Fruit fly (Drosophila melanogaster) whole organism: Measurements from ENCODE around the gene CG14082.
A peak's percentile ranks its signal among the peaks of the same experiment; 100 is the strongest.

Source experiments
- CG8478 ChIP-seq: fragments of >200 bp; optimal IDR thresholded peaks from 2 replicates; lab custom pipeline; 2018; ENCODE audit warnings: inconsistent platforms
- Dll ChIP-seq: fragments of >200 bp; optimal IDR thresholded peaks from 2 replicates; lab custom pipeline; 2017
- EcR ChIP-seq, 2 experiments: fragments of >200 bp; optimal IDR thresholded peaks; 2 replicates each; lab custom pipeline; 2017; ENCODE audit warnings: missing biosample characterization in 2 of 2, missing genetic modification characterization in 2 of 2, missing genetic modification reagents in 2 of 2
- pan ChIP-seq: fragments of >200 bp; optimal IDR thresholded peaks from 2 replicates; lab custom pipeline; 2017
- psq ChIP-seq: fragments of >200 bp; optimal IDR thresholded peaks from 2 replicates; lab custom pipeline; 2017
- usp ChIP-seq: fragments of >200 bp; optimal IDR thresholded peaks from 2 replicates; lab custom pipeline; 2017; ENCODE audit warnings: missing biosample characterization, missing genetic modification characterization, mixed read lengths

The CG14082 gene

DNA sequence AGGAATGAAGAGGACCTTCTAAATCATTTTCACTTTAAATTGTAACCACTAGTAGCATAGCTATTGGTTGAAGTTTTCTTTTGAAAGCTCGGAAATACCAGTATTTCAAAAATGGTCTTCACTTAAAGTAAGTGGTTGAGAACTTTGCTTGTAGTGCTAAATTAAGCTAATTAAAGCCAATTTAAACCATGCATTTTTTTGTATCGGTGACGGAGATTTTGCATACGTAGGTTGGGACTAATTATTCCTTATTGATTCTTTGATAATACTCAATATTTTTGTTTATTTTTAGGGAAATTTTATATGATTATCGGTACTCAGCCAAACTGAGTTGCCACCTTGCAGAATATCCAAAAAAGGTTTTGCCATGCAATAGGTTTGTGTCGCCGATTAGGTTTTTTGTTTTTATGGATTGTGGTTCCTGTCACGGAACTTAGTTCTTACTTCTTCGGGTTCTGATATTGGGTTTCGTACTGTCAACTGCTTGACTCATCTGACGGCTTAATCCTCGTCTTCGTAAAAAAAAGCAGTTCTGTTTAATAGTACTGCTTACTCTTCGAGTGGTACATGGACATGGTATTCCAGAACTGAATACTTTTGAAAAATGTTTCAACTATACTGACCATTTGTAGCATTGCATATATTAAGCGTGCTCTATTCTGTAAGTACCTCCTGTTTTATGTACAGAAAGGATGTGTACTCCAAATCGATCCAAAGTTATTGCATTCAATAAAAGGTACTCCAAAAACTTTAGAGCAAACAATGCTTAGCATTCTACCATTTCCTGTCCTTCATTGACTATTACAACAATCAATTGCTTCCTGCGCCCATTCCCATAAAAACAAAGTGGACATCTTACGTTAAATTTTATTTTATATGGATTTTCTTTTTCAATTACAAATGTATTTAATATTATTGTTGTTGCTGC lies 1.6 kb upstream of the CG14082 start:
- no peak for TF ChIP-seq EcR (GFP tag; optimal IDR thresholded peaks at IDR 0.05; lab: Kevin White, UChicago)
- no peak for TF ChIP-seq pan (lab: Kevin White, UChicago)
- TF ChIP-seq Dll (lab: Kevin White, UChicago), result no peak
- TF ChIP-seq psq (lab: Kevin White, UChicago), result no peak
- no peak for TF ChIP-seq CG8478
- TF ChIP-seq usp (GFP tag; lab: Kevin White, UChicago), result no peak

DNA sequence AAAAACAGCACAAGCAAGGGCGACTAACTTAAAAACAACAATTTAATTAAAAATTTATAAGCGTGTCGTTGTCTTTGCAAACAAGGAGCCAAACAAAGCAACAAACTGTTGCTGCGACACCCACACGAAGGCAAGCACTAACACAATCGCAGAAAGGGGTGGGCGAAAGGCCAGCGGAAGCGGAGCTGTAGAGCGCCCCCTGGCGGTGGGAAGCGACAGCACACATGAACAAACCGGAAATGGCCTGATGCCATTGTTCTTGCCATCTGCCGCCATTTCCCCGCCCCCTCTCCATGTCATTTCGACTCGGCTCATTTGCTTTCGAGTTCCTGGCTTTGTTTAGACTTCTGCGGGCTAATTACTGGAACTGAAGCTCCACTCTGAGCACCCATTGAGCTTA lies 6.2 kb downstream of the CG14082 start:
- no peak for TF ChIP-seq usp (GFP tag; lab: Kevin White, UChicago)
- TF ChIP-seq psq (lab: Kevin White, UChicago), result no peak
- no peak for TF ChIP-seq EcR (GFP tag; optimal IDR thresholded peaks at IDR 0.05; lab: Kevin White, UChicago)
- TF ChIP-seq CG8478, result no peak
- no peak for TF ChIP-seq pan (lab: Kevin White, UChicago)
- TF ChIP-seq Dll (lab: Kevin White, UChicago), result no peak

DNA sequence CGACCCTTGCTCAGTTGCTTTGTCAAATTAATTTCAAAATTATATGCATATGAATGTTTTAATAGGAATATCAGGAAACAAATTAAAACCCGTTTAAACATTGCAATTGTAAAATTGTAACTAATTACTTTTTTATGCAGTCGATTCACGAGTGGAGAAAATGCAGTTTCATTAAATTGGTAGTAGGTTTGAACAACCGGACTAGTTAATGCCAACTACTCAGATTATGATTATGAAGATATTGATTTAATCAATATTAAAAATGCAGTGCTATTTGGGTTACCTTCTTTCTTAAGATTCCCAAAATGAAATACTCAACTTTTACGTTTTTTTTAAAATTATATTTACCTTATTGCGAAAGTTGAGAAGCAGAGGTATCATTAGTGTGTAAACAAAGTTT lies 9.2 kb downstream of the CG14082 start, which contains the start of gene Spn75F:
Gene Spn75F, minus strand, starts transcription at position 101 of the 400 bp plus-strand sequence.
- TF ChIP-seq EcR (GFP tag; optimal IDR thresholded peaks at IDR 0.05; lab: Kevin White, UChicago) (no peak), psq (lab: Kevin White, UChicago) (no peak), CG8478 (no peak), pan (lab: Kevin White, UChicago) (no peak), Dll (lab: Kevin White, UChicago) (no peak), usp (GFP tag; lab: Kevin White, UChicago) (no peak)

DNA sequence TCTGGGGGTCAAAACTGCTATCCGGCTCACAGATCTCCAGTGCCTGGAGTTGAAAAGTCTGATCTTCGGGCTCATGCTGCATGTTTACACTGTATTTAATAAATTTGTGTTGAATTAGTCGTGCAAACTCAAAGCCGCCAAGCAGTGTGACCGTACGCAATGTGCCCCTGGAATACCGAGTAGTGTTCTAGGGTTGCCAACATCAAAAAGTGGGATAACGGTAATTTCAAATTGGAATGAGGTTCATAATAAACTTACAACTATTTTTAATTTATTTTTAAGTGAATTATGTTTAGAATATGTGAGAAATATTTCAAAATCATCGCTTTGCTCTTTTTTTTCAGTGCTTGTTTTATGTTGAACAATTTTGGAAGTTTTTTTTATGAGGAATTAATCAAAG lies 38.6 kb downstream of the CG14082 start, which contains the start of gene Gem2:
Gene Gem2, minus strand, starts transcription at position 176 of the 400 bp plus-strand sequence.
- TF ChIP-seq EcR (GFP tag; optimal IDR thresholded peaks at IDR 0.05; lab: Kevin White, UChicago), result no peak
- TF ChIP-seq usp (GFP tag; lab: Kevin White, UChicago), result no peak
- TF ChIP-seq pan (lab: Kevin White, UChicago), result no peak
- TF ChIP-seq psq (lab: Kevin White, UChicago), result no peak
- no peak for TF ChIP-seq CG8478
- no peak for TF ChIP-seq Dll (lab: Kevin White, UChicago)

DNA sequence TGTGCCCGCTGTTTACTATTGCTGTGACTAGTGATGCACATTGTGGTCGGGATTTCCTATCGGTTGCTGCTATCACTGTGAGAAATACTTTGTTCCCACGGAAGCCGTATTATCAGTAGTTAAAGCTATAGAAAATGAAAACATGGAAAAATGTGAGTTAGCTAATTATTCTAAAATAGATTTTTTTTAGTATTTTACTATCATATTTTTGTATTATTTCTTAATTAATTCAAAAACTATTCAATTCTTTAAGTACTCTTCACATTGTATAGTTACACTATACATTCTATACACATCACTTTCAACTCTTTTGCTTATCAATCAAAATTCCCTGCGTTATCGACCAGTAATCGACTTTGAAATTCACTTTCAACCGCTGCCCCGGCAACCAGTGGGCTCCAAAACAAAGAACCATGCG lies 41.1 kb downstream of the CG14082 start, which contains the start of the genes Naxd and CG14079:
Gene Naxd, minus strand, starts transcription at position 45 of the 418 bp plus-strand sequence.
Gene CG14079, plus strand, starts transcription at position 335 of the 418 bp plus-strand sequence.
- TF ChIP-seq pan (lab: Kevin White, UChicago), result no peak
- TF ChIP-seq EcR (GFP tag; optimal IDR thresholded peaks at IDR 0.05; lab: Kevin White, UChicago), result no peak
- no peak for TF ChIP-seq Dll (lab: Kevin White, UChicago)
- no peak for TF ChIP-seq CG8478
- no peak for TF ChIP-seq usp (GFP tag; lab: Kevin White, UChicago)
- TF ChIP-seq psq (lab: Kevin White, UChicago), result no peak

DNA sequence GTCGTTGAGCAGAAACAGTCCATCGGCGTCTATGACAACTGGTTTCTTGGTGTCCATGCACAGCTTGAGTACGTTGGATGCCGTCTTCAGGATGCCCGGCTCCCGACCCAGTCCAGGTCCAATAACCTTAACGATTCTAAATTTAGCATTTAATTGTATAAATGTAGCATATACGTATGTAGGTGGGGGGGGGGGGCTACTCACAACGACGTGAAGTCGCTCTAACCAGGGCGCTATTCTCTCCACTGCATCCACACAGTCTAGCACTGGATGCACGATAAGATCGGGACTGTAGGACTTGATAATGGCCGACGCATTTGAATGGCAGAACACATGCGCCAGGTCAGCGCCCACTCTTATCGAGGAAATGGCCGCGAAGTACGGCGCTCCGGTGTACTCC lies 41.7 kb downstream of the CG14082 start:
- TF ChIP-seq psq (lab: Kevin White, UChicago) (no peak), usp (GFP tag; lab: Kevin White, UChicago) (no peak), CG8478 (no peak), EcR (GFP tag; optimal IDR thresholded peaks at IDR 0.05; lab: Kevin White, UChicago) (no peak)

DNA sequence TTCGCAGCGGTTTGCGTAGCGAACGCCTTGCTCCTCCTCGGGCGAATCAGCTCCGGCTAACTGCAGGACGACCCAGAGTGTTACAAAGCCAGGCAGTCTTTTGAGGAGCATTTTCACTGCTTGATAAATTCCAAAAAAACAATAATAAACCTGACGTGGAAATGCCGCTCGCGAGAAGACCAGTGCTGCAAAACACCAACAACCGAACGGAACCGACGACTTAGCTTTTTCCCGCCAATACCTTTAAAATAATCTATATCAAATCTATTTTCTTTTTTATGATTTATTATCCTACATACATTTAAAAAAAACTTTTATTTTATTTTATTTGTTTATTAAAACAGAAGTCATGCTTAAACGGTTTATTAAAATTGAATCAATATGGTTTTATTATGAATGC lies 42.7 kb downstream of the CG14082 start, which contains the start of gene CNPYb:
Gene CNPYb, minus strand, starts transcription at position 186 of the 400 bp plus-strand sequence.
- no peak for TF ChIP-seq CG8478
- TF ChIP-seq usp (GFP tag; lab: Kevin White, UChicago), result no peak
- TF ChIP-seq Dll (lab: Kevin White, UChicago), result no peak
- TF ChIP-seq EcR (GFP tag; optimal IDR thresholded peaks at IDR 0.05; lab: Kevin White, UChicago), result no peak
- TF ChIP-seq pan (lab: Kevin White, UChicago), result no peak
- no peak for TF ChIP-seq psq (lab: Kevin White, UChicago)

DNA sequence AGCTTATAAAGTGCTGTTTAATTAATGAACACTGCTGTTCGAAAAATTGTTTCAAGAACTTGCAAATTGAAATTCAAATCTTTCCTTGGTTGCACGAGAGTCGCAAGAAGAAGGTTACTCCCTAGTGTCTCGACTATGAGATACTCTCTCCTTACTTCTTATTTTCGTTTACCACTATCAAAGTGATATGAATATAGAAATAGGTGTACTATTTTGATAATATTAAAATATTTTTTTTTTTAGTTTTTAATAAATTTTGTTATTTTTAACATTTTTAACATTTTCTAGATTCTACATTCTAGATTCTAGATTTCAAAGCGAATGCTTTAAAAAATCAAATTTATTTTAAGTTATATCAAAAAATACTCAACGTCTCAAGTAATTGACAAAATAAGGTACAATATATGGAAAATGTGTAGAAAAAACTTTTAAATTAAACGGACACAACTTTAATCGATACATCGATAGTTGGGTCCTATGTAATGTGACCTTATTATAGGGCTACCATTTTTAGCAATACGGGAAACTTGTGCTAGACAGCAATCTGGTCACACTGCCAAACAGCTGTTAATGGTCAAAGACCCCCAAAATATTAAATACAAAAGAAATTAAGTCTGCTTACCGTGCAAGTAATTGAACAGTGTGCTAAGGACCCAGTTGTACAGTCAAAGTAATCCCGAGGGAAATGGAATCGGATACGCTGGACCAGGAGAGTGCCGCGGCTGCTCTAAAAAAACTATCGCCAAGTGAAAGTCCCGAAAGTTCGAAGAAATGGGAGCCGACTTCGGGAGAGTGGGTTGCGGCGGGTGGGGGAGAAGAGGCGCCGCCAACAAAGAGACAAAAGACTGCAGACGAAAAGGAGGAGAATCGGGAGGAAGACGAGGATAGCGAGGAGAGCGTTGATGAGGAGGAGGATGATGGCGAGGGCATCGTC lies 46.4 kb downstream of the CG14082 start, which contains the start of gene MESR6:
Gene MESR6, plus strand, starts transcription at position 546 of the 934 bp plus-strand sequence.
- peak; percentile 93 to 97 for TF ChIP-seq EcR (GFP tag; optimal IDR thresholded peaks at IDR 0.05; lab: Kevin White, UChicago)
- TF ChIP-seq Dll (lab: Kevin White, UChicago), result no peak

DNA sequence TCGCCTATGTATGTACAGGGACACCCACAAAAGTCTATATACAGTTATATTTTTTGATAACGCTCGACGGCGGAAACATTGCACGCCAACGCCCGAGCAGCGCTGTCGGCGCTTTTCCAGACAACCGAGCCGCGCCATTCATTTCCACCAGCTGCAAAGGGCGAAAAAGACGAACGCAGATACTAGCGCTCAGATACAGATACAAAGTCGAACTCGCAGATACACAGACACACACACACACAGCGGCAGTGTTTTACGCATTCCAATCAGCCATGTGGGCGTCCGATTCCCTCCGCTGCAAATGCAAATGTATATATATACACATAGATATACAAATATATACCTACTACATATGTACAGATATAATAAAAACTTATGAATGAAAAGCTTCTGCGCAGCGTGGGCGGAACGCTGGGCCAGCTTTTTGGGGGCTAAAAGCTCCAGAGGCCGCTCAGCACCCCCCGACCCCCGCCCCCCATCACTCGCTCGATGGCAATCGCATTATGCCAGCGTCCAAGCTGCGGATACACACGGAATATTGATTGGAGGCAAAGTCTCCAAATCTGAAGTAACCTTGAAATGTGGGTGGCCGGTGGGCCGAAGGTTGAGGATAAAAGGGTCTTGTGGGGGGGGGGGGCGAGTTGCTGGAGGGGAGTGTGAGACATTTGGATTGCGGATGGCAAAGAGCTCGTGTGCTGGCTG lies 47.2 kb downstream of the CG14082 start:
- TF ChIP-seq Dll (lab: Kevin White, UChicago) (no peak), CG8478 (no peak), EcR (GFP tag; optimal IDR thresholded peaks at IDR 0.05; lab: Kevin White, UChicago) (no peak), usp (GFP tag; lab: Kevin White, UChicago) (no peak), pan (lab: Kevin White, UChicago) (no peak), psq (lab: Kevin White, UChicago) (no peak)

DNA sequence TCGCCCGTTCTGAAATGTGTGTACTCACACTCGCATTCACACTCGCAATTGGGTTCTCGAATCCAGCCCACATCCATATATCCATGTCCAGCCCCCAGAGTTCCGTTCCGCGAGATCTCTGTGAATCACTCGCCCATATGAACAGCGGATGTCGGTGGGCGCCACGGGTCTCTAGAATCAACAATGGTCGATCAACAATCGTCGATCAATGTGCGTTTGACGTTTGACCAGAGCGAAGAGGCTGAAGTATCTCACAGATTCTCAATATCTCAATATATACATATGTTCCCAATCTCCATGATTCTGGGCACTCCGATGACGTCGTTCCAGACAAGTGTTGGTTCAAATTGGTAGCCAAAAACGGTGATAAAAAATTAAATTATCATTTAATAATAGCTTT lies 49.7 kb downstream of the CG14082 start:
- no peak for TF ChIP-seq psq (lab: Kevin White, UChicago)
- TF ChIP-seq CG8478, result no peak
- TF ChIP-seq EcR (GFP tag; optimal IDR thresholded peaks at IDR 0.05; lab: Kevin White, UChicago), result no peak
- no peak for TF ChIP-seq usp (GFP tag; lab: Kevin White, UChicago)
- TF ChIP-seq Dll (lab: Kevin White, UChicago), result no peak
- TF ChIP-seq pan (lab: Kevin White, UChicago), result no peak
